Worm (Caenorhabditis elegans) whole organism, mixed stage, embryonic: ENCODE results near the gene bath-33.

ENCODE experiments used
- lin-13 ChIP-seq: fragments of 150-350 bp; optimal IDR thresholded peaks from 2 replicates; lab custom pipeline; 2014; ENCODE audit warnings: missing biosample characterization, missing genetic modification characterization
- nhr-12 ChIP-seq: fragments of 150-350 bp; optimal IDR thresholded peaks from 2 replicates; lab custom pipeline; 2014; ENCODE audit warnings: missing biosample characterization, missing genetic modification characterization
- nhr-237 ChIP-seq: fragments of 150-350 bp; optimal IDR thresholded peaks from 2 replicates; lab custom pipeline; 2014; ENCODE audit warnings: missing biosample characterization, missing genetic modification characterization
- unc-62 ChIP-seq: fragments of 150-350 bp; optimal IDR thresholded peaks from 2 replicates; lab custom pipeline; 2014; ENCODE audit warnings: missing biosample characterization, missing genetic modification reagents, missing genetic modification characterization

- TF ChIP-seq unc-62: no peak
- no peak for TF ChIP-seq lin-13 (tag; lab: Kevin White, UChicago)
- no peak for TF ChIP-seq nhr-12 (tag; lab: Kevin White, UChicago)
- TF ChIP-seq nhr-237: no peak
Measured at ce11 chrII:1635969-1636368, 30.0 kb upstream of the bath-33 start.
